Worm (Caenorhabditis elegans): ENCODE results near the gene Y37B11A.3.

The Y37B11A.3 gene

ce11 chrIII:5743084-5743483 lies 42.0 kb downstream of the Y37B11A.3 start, which contains the start of gene B0244.15:
Gene B0244.15 (plus strand): TSS chrIII:5743384.
- TF ChIP-seq die-1 (tag; optimal IDR thresholded peaks at IDR 0.05) (no peak), nhr-80 (tag; optimal IDR thresholded peaks at IDR 0.05) (no peak), Y95B8A.8 (GFP tag; IDR thresholded peaks at IDR 0.05) (no peak), rpc-1 (optimal IDR thresholded peaks at IDR 0.05) (no peak), rpc-1 (tag; optimal IDR thresholded peaks at IDR 0.05) (no peak), ztf-26 (tag; optimal IDR thresholded peaks at IDR 0.05) (no peak), lag-1 (GFP tag; IDR thresholded peaks at IDR 0.05) (no peak)

- no peak for TF ChIP-seq nfya-2 (GFP tag; IDR thresholded peaks at IDR 0.05)
- no peak for TF ChIP-seq tbx-9 (tag; optimal IDR thresholded peaks at IDR 0.05; ENCODE audit: borderline replicate concordance)
- TF ChIP-seq repo-1 (tag; optimal IDR thresholded peaks at IDR 0.05): no peak
- TF ChIP-seq unc-62 (GFP tag; optimal IDR thresholded peaks at IDR 0.05): no peak
- TF ChIP-seq Y53F4B.3 (GFP tag; IDR thresholded peaks at IDR 0.05): no peak
- no peak for TF ChIP-seq zim-3 (tag; optimal IDR thresholded peaks at IDR 0.05)
- TF ChIP-seq ceh-100 (GFP tag; IDR thresholded peaks at IDR 0.05): no peak
Observed at ce11 chrIII:5740666-5741065, 44.5 kb downstream of the Y37B11A.3 start, which contains the start of gene B0244.16. Gene B0244.16 (plus strand): TSS chrIII:5740966.

DNA sequence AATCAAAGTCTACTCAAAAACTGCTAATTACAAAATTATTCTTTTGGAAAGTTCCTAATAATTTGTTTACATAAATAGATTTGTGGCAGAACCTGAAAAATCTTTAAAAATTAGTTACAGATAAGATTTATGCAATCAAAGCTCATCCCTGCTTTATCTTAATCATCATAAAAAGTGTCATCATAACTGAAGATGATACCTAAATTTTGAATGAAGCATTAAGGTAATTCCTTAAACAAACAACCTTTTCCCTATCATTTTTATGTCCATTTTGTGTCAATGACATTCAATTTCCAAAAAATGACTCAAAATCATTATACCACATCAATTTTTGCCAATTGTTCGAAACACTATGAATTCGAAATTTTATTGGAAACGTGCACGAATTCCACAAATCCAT lies 47.4 kb downstream of the Y37B11A.3 start, which contains the start of gene B0244.6:
TSS of gene B0244.6 (plus strand) at position 301 of the 400 bp plus-strand sequence.
- TF ChIP-seq nhr-120 (GFP tag; IDR thresholded peaks at IDR 0.05) (no peak), F57C9.4 (tag; optimal IDR thresholded peaks at IDR 0.05) (no peak), zfh-2 (GFP tag; conservative IDR thresholded peaks at IDR 0.05) (no peak), madf-10 (tag; optimal IDR thresholded peaks at IDR 0.05) (no peak), attf-6 (GFP tag; IDR thresholded peaks at IDR 0.05) (no peak), B0019.2 (GFP tag; conservative IDR thresholded peaks at IDR 0.05) (no peak), ztf-26 (tag; optimal IDR thresholded peaks at IDR 0.05) (no peak), mxl-1 (tag; optimal IDR thresholded peaks at IDR 0.05) (no peak), ztf-22 (GFP tag; optimal IDR thresholded peaks at IDR 0.05) (no peak)

DNA sequence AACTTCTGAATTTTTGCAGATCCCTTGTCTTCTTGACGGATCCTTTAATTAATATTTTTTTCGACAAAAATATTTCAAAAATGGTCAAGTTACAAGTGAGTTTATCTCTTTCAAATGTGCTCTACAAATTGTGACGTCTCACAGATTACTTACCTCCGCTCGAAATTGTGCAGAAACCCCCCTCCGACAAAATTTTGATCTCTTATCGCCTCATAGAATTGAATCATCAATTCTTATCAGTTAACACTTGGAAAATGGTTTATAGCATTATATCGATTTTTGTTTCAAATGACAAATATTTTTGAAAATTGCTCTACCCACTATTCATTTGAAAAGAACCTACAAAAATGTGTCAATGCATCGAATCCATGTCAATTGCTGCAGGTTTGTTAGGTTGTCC lies 50.2 kb downstream of the Y37B11A.3 start, which contains the start of gene B0244.10:
TSS of gene B0244.10 (plus strand) at position 254 of the 400 bp plus-strand sequence.
- TF ChIP-seq K11D2.4 (GFP tag; IDR thresholded peaks at IDR 0.05) (no peak), nhr-80 (tag; optimal IDR thresholded peaks at IDR 0.05) (peak; percentile 49)
